Fruit fly (Drosophila melanogaster) S2 (cell line): ENCODE measurements around the gene CG43814.

Experiments used
- CG8478 ChIP-seq: fragments of >200 bp; optimal IDR thresholded peaks from 2 replicates; lab custom pipeline; 2018
- CTCF ChIP-seq, 2 experiments: fragments of >200 bp; optimal IDR thresholded peaks; 2 replicates each; lab custom pipeline; 2018

- TF ChIP-seq CG8478 (lab: Kevin White, UChicago) (no peak), CTCF (optimal IDR thresholded peaks at IDR 0.05; lab: Kevin White, UChicago) (no peak)
Measured at dm6 chr2L:18822805-18823204, 17.7 kb upstream of the CG43814 start.
